Worm (Caenorhabditis elegans) whole organism, L1 larva: Measurements from ENCODE around the gene C35C5.9.

Source experiments
- C34B4.2 ChIP-seq: sonication (generic microtip); optimal IDR thresholded peaks from 2 replicates; lab custom pipeline; 2017; ENCODE audit warnings: mild to moderate bottlenecking, missing genetic modification characterization, missing compliant biosample characterization
- alr-1 ChIP-seq: fragments of 200-800 bp; sonication (Bioruptor generic); optimal IDR thresholded peaks from 2 replicates; lab custom pipeline; 2018; ENCODE audit warnings: borderline replicate concordance, mild to moderate bottlenecking, missing genetic modification characterization, missing compliant biosample characterization
- aly-2 ChIP-seq: fragments of 150-350 bp; optimal IDR thresholded peaks from 2 replicates; lab custom pipeline; 2014; ENCODE audit warnings: missing biosample characterization, missing genetic modification characterization
- ama-1 ChIP-seq: fragments of 150-350 bp; optimal IDR thresholded peaks from 2 replicates; lab custom pipeline; 2014
- blmp-1 ChIP-seq: fragments of 150-350 bp; optimal IDR thresholded peaks from 2 replicates; lab custom pipeline; 2014; ENCODE audit warnings: missing biosample characterization, missing genetic modification characterization
- ceh-63 ChIP-seq: fragments of 200-800 bp; sonication (Bioruptor generic); optimal IDR thresholded peaks from 2 replicates; lab custom pipeline; 2018; ENCODE audit warnings: mild to moderate bottlenecking, missing genetic modification characterization, missing compliant biosample characterization
- ceh-8 ChIP-seq: fragments of 200-800 bp; sonication (Bioruptor generic); optimal IDR thresholded peaks from 2 replicates; lab custom pipeline; 2018; ENCODE audit warnings: mild to moderate bottlenecking, missing genetic modification characterization, moderate library complexity, missing compliant biosample characterization
- ces-1 ChIP-seq: fragments of 150-350 bp; optimal IDR thresholded peaks from 2 replicates; lab custom pipeline; 2014; ENCODE audit warnings: missing biosample characterization, missing genetic modification reagents, missing genetic modification characterization
- dpl-1 ChIP-seq, 3 experiments: fragments of 150-350 bp in 2 of 3; sonication (generic microtip) in 1 of 3; optimal IDR thresholded peaks; 2 replicates each; lab custom pipeline; 2014 to 2017; ENCODE audit warnings: missing biosample characterization in 3 of 3, missing genetic modification characterization in 3 of 3, missing genetic modification reagents in 3 of 3
- dsc-1 ChIP-seq: sonication (generic microtip); optimal IDR thresholded peaks from 2 replicates; lab custom pipeline; 2016; ENCODE audit warnings: mild to moderate bottlenecking, missing genetic modification characterization, missing compliant biosample characterization
- efl-1 ChIP-seq, 4 experiments: fragments of 150-350 bp; optimal IDR thresholded peaks in 3 of 4; peaks in 1 of 4; 1 replicate in 1 of 4; 2 replicates in 3 of 4; lab custom pipeline; 2014; ENCODE audit warnings: missing biosample characterization in 2 of 4, missing genetic modification characterization in 2 of 4, missing genetic modification reagents in 2 of 4
- elt-2 ChIP-seq: sonication (generic microtip); optimal IDR thresholded peaks from 2 replicates; lab custom pipeline; 2016; ENCODE audit warnings: missing genetic modification characterization, mild to moderate bottlenecking, inconsistent platforms, missing compliant biosample characterization, missing genetic modification reagents
- elt-3 ChIP-seq, 6 experiments: fragments of 150-350 bp in 1 of 6; sonication (generic microtip); optimal IDR thresholded peaks; 2 replicates each; lab custom pipeline; 2017 to 2018; ENCODE audit warnings: missing biosample characterization in 6 of 6, missing genetic modification characterization in 6 of 6, inconsistent platforms in 1 of 6
- fkh-10 ChIP-seq: sonication (generic microtip); optimal IDR thresholded peaks from 2 replicates; lab custom pipeline; 2017; ENCODE audit warnings: missing biosample characterization, missing genetic modification reagents, missing genetic modification characterization
- fkh-4 ChIP-seq: sonication (generic microtip); optimal IDR thresholded peaks from 2 replicates; lab custom pipeline; 2016; ENCODE audit warnings: missing compliant biosample characterization, missing genetic modification characterization, borderline replicate concordance
- hlh-17 ChIP-seq: fragments of 200-800 bp; sonication (Bioruptor generic); optimal IDR thresholded peaks from 2 replicates; lab custom pipeline; 2018; ENCODE audit warnings: missing genetic modification characterization, mild to moderate bottlenecking, missing compliant biosample characterization, moderate library complexity, borderline replicate concordance
- isw-1 ChIP-seq: fragments of 200-800 bp; sonication (Bioruptor generic); IDR thresholded peaks from 2 replicates; pipeline ENCODE4 v1.3.6; 2022; ENCODE audit warnings: missing genetic modification characterization, missing compliant biosample characterization
- lin-35 ChIP-seq, 2 experiments: fragments of 150-350 bp; optimal IDR thresholded peaks; 2 replicates each; lab custom pipeline; 2014; ENCODE audit warnings: missing biosample characterization in 2 of 2, missing genetic modification characterization in 2 of 2, missing genetic modification reagents in 2 of 2
- lin-39 ChIP-seq: fragments of 150-350 bp; optimal IDR thresholded peaks from 2 replicates; lab custom pipeline; 2014; ENCODE audit warnings: missing biosample characterization, missing genetic modification reagents, missing genetic modification characterization
- lir-3 ChIP-seq: sonication (generic microtip); optimal IDR thresholded peaks from 2 replicates; lab custom pipeline; 2016; ENCODE audit warnings: mild to moderate bottlenecking, missing genetic modification characterization, moderate library complexity, missing compliant biosample characterization; ENCODE audit not compliant: poor library complexity
- mab-9 ChIP-seq: fragments of 200-800 bp; sonication (Bioruptor generic); IDR thresholded peaks from 2 replicates; pipeline ENCODE4 v1.3.6; 2022; ENCODE audit warnings: missing genetic modification reagents, missing genetic modification characterization, missing compliant biosample characterization
- mdl-1 ChIP-seq, 2 experiments: fragments of 150-350 bp; optimal IDR thresholded peaks; 2 replicates each; lab custom pipeline; 2014 to 2017; ENCODE audit warnings: missing biosample characterization in 2 of 2, missing genetic modification characterization in 2 of 2, inconsistent platforms in 1 of 2
- mep-1 ChIP-seq: fragments of 150-350 bp; optimal IDR thresholded peaks from 2 replicates; lab custom pipeline; 2014; ENCODE audit warnings: missing biosample characterization, missing genetic modification characterization
- nhr-19 ChIP-seq: fragments of 200-800 bp; sonication (Bioruptor generic); conservative IDR thresholded peaks from 2 replicates; pipeline ENCODE4 v1.3.6; 2022; ENCODE audit warnings: missing genetic modification characterization, missing compliant biosample characterization
- nhr-20 ChIP-seq: sonication (generic microtip); optimal IDR thresholded peaks from 2 replicates; lab custom pipeline; 2016; ENCODE audit warnings: mild to moderate bottlenecking, missing genetic modification characterization, missing compliant biosample characterization
- nhr-71 ChIP-seq: sonication (generic microtip); optimal IDR thresholded peaks from 2 replicates; lab custom pipeline; 2016; ENCODE audit warnings: mild to moderate bottlenecking, missing genetic modification characterization, moderate library complexity, missing compliant biosample characterization
- nhr-77 ChIP-seq: fragments of 150-350 bp; optimal IDR thresholded peaks from 2 replicates; lab custom pipeline; 2014; ENCODE audit warnings: missing biosample characterization, missing genetic modification characterization
- nhr-85 ChIP-seq: sonication (generic microtip); peaks from one replicate; lab custom pipeline; 2016; ENCODE audit warnings: missing genetic modification characterization, inconsistent platforms, missing compliant biosample characterization
- nhr-90 ChIP-seq: sonication (generic microtip); optimal IDR thresholded peaks from 2 replicates; lab custom pipeline; 2016; ENCODE audit warnings: mild to moderate bottlenecking, missing genetic modification characterization, missing compliant biosample characterization; ENCODE audit not compliant: poor library complexity
- snu-23 ChIP-seq: sonication (generic microtip); optimal IDR thresholded peaks from 2 replicates; lab custom pipeline; 2016; ENCODE audit warnings: missing genetic modification characterization, missing compliant biosample characterization
- sup-37 ChIP-seq: fragments of 200-800 bp; sonication (Bioruptor generic); optimal IDR thresholded peaks from 2 replicates; lab custom pipeline; 2018; ENCODE audit warnings: mild to moderate bottlenecking, missing genetic modification characterization, missing compliant biosample characterization
- swsn-7 ChIP-seq: sonication (generic microtip); optimal IDR thresholded peaks from 2 replicates; lab custom pipeline; 2016; ENCODE audit warnings: missing genetic modification characterization, missing compliant biosample characterization
- tbx-2 ChIP-seq: sonication (generic microtip); optimal IDR thresholded peaks from 2 replicates; lab custom pipeline; 2016; ENCODE audit warnings: missing genetic modification characterization, missing compliant biosample characterization
- tlp-1 ChIP-seq: fragments of 150-350 bp; optimal IDR thresholded peaks from 2 replicates; lab custom pipeline; 2014; ENCODE audit warnings: missing biosample characterization, missing genetic modification characterization
- unc-130 ChIP-seq: fragments of 150-350 bp; optimal IDR thresholded peaks from 2 replicates; lab custom pipeline; 2017; ENCODE audit warnings: missing biosample characterization, missing genetic modification characterization, inconsistent platforms
- unc-30 ChIP-seq: sonication (generic microtip); optimal IDR thresholded peaks from 2 replicates; lab custom pipeline; 2017; ENCODE audit warnings: missing biosample characterization, missing genetic modification characterization
- unc-98 ChIP-seq: fragments of 200-800 bp; sonication (Bioruptor generic); IDR thresholded peaks from 2 replicates; pipeline ENCODE4 v1.3.6; 2022; ENCODE audit warnings: missing genetic modification characterization, missing compliant biosample characterization
- vab-15 ChIP-seq: sonication (generic microtip); optimal IDR thresholded peaks from 2 replicates; lab custom pipeline; 2017; ENCODE audit warnings: missing genotype, mild to moderate bottlenecking, missing genetic modification characterization, missing compliant biosample characterization
- zag-1 ChIP-seq: fragments of 150-350 bp; optimal IDR thresholded peaks from 2 replicates; lab custom pipeline; 2014; ENCODE audit warnings: missing biosample characterization, missing genetic modification characterization
- ztf-11 ChIP-seq, 2 experiments: sonication (generic microtip); optimal IDR thresholded peaks; 2 replicates each; lab custom pipeline; 2016 to 2017; ENCODE audit warnings: missing genetic modification characterization in 2 of 2, missing biosample characterization in 1 of 2, missing compliant biosample characterization in 1 of 2

C35C5.9 gene

DNA sequence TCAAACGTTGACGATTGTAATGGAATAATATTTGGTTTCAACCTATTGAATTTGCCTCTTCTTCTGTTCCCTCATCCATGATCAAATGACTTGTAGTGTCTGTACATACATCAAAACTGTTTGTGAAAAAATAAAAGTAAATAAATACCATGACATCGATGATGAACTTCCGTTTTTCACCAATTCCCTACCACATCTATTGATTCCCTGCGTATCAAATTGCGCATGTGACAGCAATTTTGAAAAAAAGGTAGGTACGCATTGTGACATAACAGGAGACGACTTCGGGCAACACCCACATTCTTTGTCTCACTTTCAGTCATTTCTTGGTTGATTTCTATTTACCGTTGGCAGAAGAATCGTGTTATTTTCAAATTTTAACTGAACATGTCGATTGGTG is at the start of gene C35C5.9:
TSS of gene C35C5.9 (plus strand) at position 161 of the 400 bp plus-strand sequence.
- TF ChIP-seq nhr-71 (tag; lab: Kevin White, UChicago) (peak; percentile 49), nhr-90 (tag; lab: Kevin White, UChicago) (peak; percentile 63), fkh-10 (no peak), nhr-85 (peak; percentile 89), mep-1 (no peak), snu-23 (peak; percentile 67), lir-3 (tag; lab: Kevin White, UChicago) (no peak), ama-1 (lab: Kevin White, UChicago) (no peak), blmp-1 (tag; lab: Kevin White, UChicago) (peak; percentile 66), elt-3 (tag; optimal IDR thresholded peaks at IDR 0.05; lab: Kevin White, UChicago) (peak in 2 of 6 experiments; percentile 51 to 56), nhr-20 (tag; lab: Kevin White, UChicago) (peak; percentile 81), lin-35 (GFP tag; optimal IDR thresholded peaks at IDR 0.05; lab: Kevin White, UChicago) (peak in 1 of 2 experiments; percentile 65), nhr-77 (tag; lab: Kevin White, UChicago) (no peak), fkh-4 (no peak), C34B4.2 (tag; lab: Kevin White, UChicago) (no peak), tbx-2 (peak; percentile 39), efl-1 (optimal IDR thresholded peaks at IDR 0.05; lab: Kevin White, UChicago) (no peak), efl-1 (GFP tag; optimal IDR thresholded peaks at IDR 0.05 in 1 of 2; lab: Kevin White, UChicago) (peak in 1 of 2 experiments; percentile 89), mdl-1 (tag; optimal IDR thresholded peaks at IDR 0.05; lab: Kevin White, UChicago) (peak in 1 of 2 experiments; percentile 37), dpl-1 (GFP tag; optimal IDR thresholded peaks at IDR 0.05; lab: Kevin White, UChicago) (peak in 1 of 3 experiments; percentile 10)

DNA sequence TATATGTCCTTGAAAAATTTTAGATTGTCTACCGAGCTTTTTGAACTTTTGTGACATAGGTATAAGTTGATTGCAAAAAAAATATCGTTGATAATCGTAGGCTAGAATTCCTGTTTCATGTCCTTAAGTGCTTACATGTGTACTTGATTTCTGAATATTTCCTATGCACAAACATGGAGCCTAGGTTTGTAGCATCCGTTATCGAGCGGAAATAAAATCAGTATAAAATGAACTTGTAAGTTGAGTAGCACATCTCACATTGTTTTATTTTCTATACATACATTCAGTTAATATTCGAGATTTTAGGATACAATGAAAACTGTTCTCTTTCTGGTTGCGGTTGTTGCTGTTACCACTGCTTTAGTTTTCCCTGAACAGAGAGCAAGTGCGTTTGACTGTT is 48.9 kb upstream of the C35C5.9 start, which contains the start of gene spp-9:
TSS of gene spp-9 (plus strand) at position 301 of the 400 bp plus-strand sequence.
- TF ChIP-seq lin-39 (tag; lab: Kevin White, UChicago): no peak
- TF ChIP-seq alr-1: no peak
- no peak for TF ChIP-seq nhr-20 (tag; lab: Kevin White, UChicago)
- no peak for TF ChIP-seq swsn-7 (tag; lab: Kevin White, UChicago)
- TF ChIP-seq sup-37: no peak
- TF ChIP-seq, all 84 proteins: peak for 0

DNA sequence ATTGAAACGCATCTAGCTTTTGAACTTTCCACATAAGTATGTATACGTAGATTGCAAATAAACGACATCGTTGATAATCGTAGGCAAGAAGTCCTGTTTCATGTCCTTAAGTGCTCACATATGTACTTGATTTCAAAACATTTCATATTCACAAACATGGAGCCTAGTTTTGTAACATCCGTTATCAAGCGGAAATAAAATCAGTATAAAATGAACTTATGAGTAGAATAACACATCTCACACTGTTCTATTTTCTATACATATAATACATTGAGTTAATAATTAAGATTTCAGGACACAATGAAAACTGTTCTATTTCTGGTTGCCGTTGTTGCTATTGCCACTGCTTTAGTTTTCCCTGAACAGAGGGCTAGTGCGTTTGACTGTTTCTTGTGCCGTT is 46.5 kb upstream of the C35C5.9 start, which contains the start of gene spp-21:
TSS of gene spp-21 (plus strand) at position 301 of the 400 bp plus-strand sequence.
- TF ChIP-seq nhr-85 (no peak), ces-1 (GFP tag; lab: Kevin White, UChicago) (no peak), vab-15 (tag; lab: Kevin White, UChicago) (no peak), ztf-11 (tag; optimal IDR thresholded peaks at IDR 0.05; lab: Kevin White, UChicago) (no peak), zag-1 (tag; lab: Kevin White, UChicago) (no peak), C34B4.2 (tag; lab: Kevin White, UChicago) (no peak), unc-30 (no peak), unc-98 (GFP tag; lab: Robert Waterston, UW) (no peak), aly-2 (no peak), ama-1 (lab: Kevin White, UChicago) (no peak), lin-39 (tag; lab: Kevin White, UChicago) (no peak), mdl-1 (tag; optimal IDR thresholded peaks at IDR 0.05; lab: Kevin White, UChicago) (no peak), isw-1 (no peak), dsc-1 (no peak), ceh-8 (GFP tag; lab: Kevin White, UChicago) (no peak)
- TF ChIP-seq, all 84 proteins: peak for 0

DNA sequence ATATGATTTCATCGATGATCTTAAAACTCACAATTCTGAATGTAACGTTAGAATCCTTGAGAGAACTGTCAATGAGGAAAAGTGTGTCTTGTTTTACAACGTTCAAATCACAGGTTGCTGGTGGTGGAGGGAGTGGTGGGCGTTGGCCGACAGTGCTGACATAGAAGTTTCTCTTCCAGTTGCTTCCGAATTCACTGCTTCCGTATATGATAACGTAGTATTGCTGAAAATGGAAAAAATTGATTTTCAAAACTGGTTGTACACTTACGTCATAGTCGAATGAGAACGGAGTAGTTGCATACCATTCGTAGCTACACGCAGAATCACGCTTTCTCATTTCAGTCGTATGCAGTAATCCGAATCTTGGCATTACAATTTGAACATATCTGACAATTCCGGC is 44.5 kb upstream of the C35C5.9 start:
- no peak for TF ChIP-seq hlh-17
- no peak for TF ChIP-seq tbx-2
- no peak for TF ChIP-seq nhr-19 (GFP tag; lab: Robert Waterston, UW)
- TF ChIP-seq blmp-1 (tag; lab: Kevin White, UChicago): no peak
- TF ChIP-seq ceh-63 (GFP tag; lab: Kevin White, UChicago): no peak
- no peak for TF ChIP-seq elt-3 (tag; optimal IDR thresholded peaks at IDR 0.05; lab: Kevin White, UChicago)
- no peak for TF ChIP-seq tlp-1 (tag; lab: Kevin White, UChicago)
- no peak for TF ChIP-seq nhr-71 (tag; lab: Kevin White, UChicago)
- no peak for TF ChIP-seq unc-130 (tag; lab: Kevin White, UChicago)
- TF ChIP-seq mab-9 (GFP tag; lab: Robert Waterston, UW): no peak
- TF ChIP-seq swsn-7 (tag; lab: Kevin White, UChicago): no peak
- no peak for TF ChIP-seq elt-2
- no peak for TF ChIP-seq mdl-1 (tag; optimal IDR thresholded peaks at IDR 0.05; lab: Kevin White, UChicago)
